Fruit fly (Drosophila melanogaster): ENCODE results near the gene FER.

- no peak for TF ChIP-seq CG8478 (optimal IDR thresholded peaks at IDR 0.05)
- TF ChIP-seq CTCF (optimal IDR thresholded peaks at IDR 0.05), result no peak
Measured at dm6 chr3R:9341189-9342012, 52.9 kb downstream of the FER start.
